Worm (Caenorhabditis elegans) whole organism, late embryonic: ENCODE results near the gene F53H2.1.

Experiments used
- F13H6.1 ChIP-seq: sonication (generic microtip); optimal IDR thresholded peaks from 2 replicates; lab custom pipeline; 2016; ENCODE audit warnings: missing genetic modification characterization, missing compliant biosample characterization
- K02D7.2 ChIP-seq: sonication (generic microtip); optimal IDR thresholded peaks from 2 replicates; lab custom pipeline; 2017; ENCODE audit warnings: mild to moderate bottlenecking, missing genetic modification characterization, missing compliant biosample characterization
- T23F11.4 ChIP-seq: fragments of 200-800 bp; sonication (Bioruptor generic); optimal IDR thresholded peaks from 2 replicates; lab custom pipeline; 2018; ENCODE audit warnings: mild to moderate bottlenecking, missing genetic modification characterization, missing compliant biosample characterization
- Y22D7AL.16 ChIP-seq: sonication (generic microtip); optimal IDR thresholded peaks from 2 replicates; lab custom pipeline; 2016; ENCODE audit warnings: missing genetic modification characterization, missing compliant biosample characterization
- ama-1 ChIP-seq: fragments of 150-350 bp; optimal IDR thresholded peaks from 2 replicates; lab custom pipeline; 2014
- ceh-14 ChIP-seq: sonication (generic microtip); optimal IDR thresholded peaks from 2 replicates; lab custom pipeline; 2016; ENCODE audit warnings: missing genotype, missing genetic modification characterization, missing compliant biosample characterization
- ceh-2 ChIP-seq: sonication (generic microtip); optimal IDR thresholded peaks from 2 replicates; lab custom pipeline; 2016; ENCODE audit warnings: missing genotype, missing genetic modification characterization, missing compliant biosample characterization
- ceh-22 ChIP-seq: sonication (generic microtip); optimal IDR thresholded peaks from 2 replicates; lab custom pipeline; 2017; ENCODE audit warnings: missing biosample characterization, missing genetic modification characterization
- ceh-30 ChIP-seq: fragments of 150-350 bp; optimal IDR thresholded peaks from 2 replicates; lab custom pipeline; 2014; ENCODE audit warnings: missing biosample characterization, missing genetic modification characterization
- ceh-31 ChIP-seq: sonication (generic microtip); optimal IDR thresholded peaks from 2 replicates; lab custom pipeline; 2016; ENCODE audit warnings: missing genetic modification characterization, missing compliant biosample characterization
- ceh-34 ChIP-seq: sonication (generic microtip); optimal IDR thresholded peaks from 2 replicates; lab custom pipeline; 2016; ENCODE audit warnings: mild to moderate bottlenecking, missing genetic modification characterization, missing compliant biosample characterization
- ceh-9 ChIP-seq: sonication (generic microtip); optimal IDR thresholded peaks from 2 replicates; lab custom pipeline; 2016; ENCODE audit warnings: mild to moderate bottlenecking, missing genetic modification characterization, inconsistent platforms, missing compliant biosample characterization
- dve-1 ChIP-seq: sonication (generic microtip); optimal IDR thresholded peaks from 2 replicates; lab custom pipeline; 2017; ENCODE audit warnings: antibody characterized with exemption, mild to moderate bottlenecking, missing genetic modification characterization, missing compliant biosample characterization
- elt-2 ChIP-seq: sonication (generic microtip); optimal IDR thresholded peaks from 2 replicates; lab custom pipeline; 2016; ENCODE audit warnings: missing genetic modification reagents, missing genetic modification characterization, missing compliant biosample characterization
- fax-1 ChIP-seq: sonication (generic microtip); optimal IDR thresholded peaks from 2 replicates; lab custom pipeline; 2016; ENCODE audit warnings: missing genotype, missing genetic modification characterization, missing compliant biosample characterization
- gmeb-2 ChIP-seq: sonication (generic microtip); optimal IDR thresholded peaks from 2 replicates; lab custom pipeline; 2016; ENCODE audit warnings: missing genetic modification characterization, inconsistent platforms, missing compliant biosample characterization
- hlh-30 ChIP-seq: sonication (generic microtip); optimal IDR thresholded peaks from 2 replicates; lab custom pipeline; 2017; ENCODE audit warnings: antibody characterized with exemption, missing genetic modification characterization, missing compliant biosample characterization; ENCODE audit not compliant: insufficient read depth
- hlh-6 ChIP-seq: sonication (generic microtip); optimal IDR thresholded peaks from 2 replicates; lab custom pipeline; 2016; ENCODE audit warnings: missing genotype, missing genetic modification characterization, missing compliant biosample characterization
- lim-6 ChIP-seq: sonication (generic microtip); optimal IDR thresholded peaks from 2 replicates; lab custom pipeline; 2016; ENCODE audit warnings: missing genetic modification characterization, missing compliant biosample characterization
- mec-3 ChIP-seq: sonication (generic microtip); optimal IDR thresholded peaks from 2 replicates; lab custom pipeline; 2016; ENCODE audit warnings: borderline replicate concordance, missing genetic modification characterization, missing compliant biosample characterization
- npax-4 ChIP-seq: sonication (generic microtip); optimal IDR thresholded peaks from 2 replicates; lab custom pipeline; 2016; ENCODE audit warnings: missing genetic modification characterization, missing compliant biosample characterization
- odd-2 ChIP-seq: sonication (generic microtip); optimal IDR thresholded peaks from 2 replicates; lab custom pipeline; 2017; ENCODE audit warnings: antibody characterized with exemption, mild to moderate bottlenecking, missing genetic modification characterization, missing compliant biosample characterization
- pat-9 ChIP-seq: fragments of 200-800 bp; sonication (Bioruptor generic); optimal IDR thresholded peaks from 2 replicates; lab custom pipeline; 2018; ENCODE audit warnings: mild to moderate bottlenecking, missing genetic modification characterization, moderate library complexity, missing compliant biosample characterization
- pax-1 ChIP-seq: fragments of 150-350 bp; optimal IDR thresholded peaks from 2 replicates; lab custom pipeline; 2014; ENCODE audit warnings: missing biosample characterization, missing genetic modification characterization
- pqm-1 ChIP-seq: sonication (generic microtip); optimal IDR thresholded peaks from 2 replicates; lab custom pipeline; 2016; ENCODE audit warnings: missing genetic modification characterization, missing compliant biosample characterization
- pros-1 ChIP-seq: fragments of 150-350 bp; optimal IDR thresholded peaks from 2 replicates; lab custom pipeline; 2014; ENCODE audit warnings: missing biosample characterization, missing genetic modification reagents, missing genetic modification characterization
- rnt-1 ChIP-seq: sonication (generic microtip); optimal IDR thresholded peaks from 2 replicates; lab custom pipeline; 2016; ENCODE audit warnings: missing genetic modification characterization, missing compliant biosample characterization
- sox-2 ChIP-seq: fragments of 200-800 bp; sonication (Bioruptor generic); IDR thresholded peaks from 2 replicates; pipeline ENCODE4 v1.3.6; 2022; ENCODE audit warnings: missing genetic modification reagents, missing genetic modification characterization, missing compliant biosample characterization
- sox-4 ChIP-seq: sonication (generic microtip); optimal IDR thresholded peaks from 2 replicates; lab custom pipeline; 2017; ENCODE audit warnings: mild to moderate bottlenecking, missing genetic modification characterization, inconsistent platforms, missing compliant biosample characterization
- syd-9 ChIP-seq: sonication (generic microtip); optimal IDR thresholded peaks from 2 replicates; lab custom pipeline; 2016; ENCODE audit warnings: mild to moderate bottlenecking, missing genetic modification characterization, moderate library complexity, missing compliant biosample characterization
- tbx-2 ChIP-seq: sonication (generic microtip); optimal IDR thresholded peaks from 2 replicates; lab custom pipeline; 2016; ENCODE audit warnings: missing genetic modification characterization, missing compliant biosample characterization
- unc-42 ChIP-seq: sonication (generic microtip); optimal IDR thresholded peaks from 2 replicates; lab custom pipeline; 2016; ENCODE audit warnings: missing genotype, missing genetic modification characterization, missing compliant biosample characterization
- ztf-16 ChIP-seq: sonication (generic microtip); optimal IDR thresholded peaks from 2 replicates; lab custom pipeline; 2017; ENCODE audit warnings: missing genetic modification characterization, missing compliant biosample characterization

Gene F53H2.1

ce11 chrV:20387415-20387814, at the start of gene F53H2.1:
Gene F53H2.1 (plus strand): TSS chrV:20387715.
- TF ChIP-seq ceh-9 (tag; lab: Kevin White, UChicago) (no peak), mec-3 (tag; lab: Kevin White, UChicago) (no peak), tbx-2 (tag; lab: Kevin White, UChicago) (no peak), gmeb-2 (tag; lab: Kevin White, UChicago) (no peak), unc-42 (tag; lab: Kevin White, UChicago) (no peak), ama-1 (lab: Kevin White, UChicago) (no peak), Y22D7AL.16 (tag; lab: Kevin White, UChicago) (no peak), K02D7.2 (tag; lab: Kevin White, UChicago) (no peak), ceh-2 (tag; lab: Kevin White, UChicago) (no peak), elt-2 (tag; lab: Kevin White, UChicago) (no peak)

- TF ChIP-seq fax-1 (tag; lab: Kevin White, UChicago) = no peak
- TF ChIP-seq unc-42 (tag; lab: Kevin White, UChicago) = peak; percentile 38
- TF ChIP-seq, all 69 proteins: peak for 1
These were observed 49.5 kb upstream of the F53H2.1 start for ce11 chrV:20338020-20338419.

DNA sequence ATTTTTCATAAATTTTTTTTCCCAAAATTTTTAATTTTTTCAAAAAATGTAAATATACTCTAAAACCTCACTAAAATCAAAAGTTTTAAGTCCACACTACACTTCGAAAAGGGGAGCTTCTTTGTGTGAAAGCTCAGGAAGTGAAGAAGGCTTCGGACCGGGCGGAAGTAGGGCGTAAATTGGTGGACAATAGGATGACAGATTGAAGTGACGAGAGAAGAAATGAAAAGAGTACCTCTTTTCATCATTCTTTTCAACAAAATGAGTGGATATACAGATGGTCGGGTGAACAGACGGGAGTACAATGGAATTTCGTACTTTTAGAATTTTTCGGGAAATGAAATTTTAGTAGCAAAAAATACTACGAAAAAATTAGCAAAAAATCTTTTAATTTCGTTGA, 48.6 kb upstream of the F53H2.1 start:
- TF ChIP-seq ceh-14 = no peak
- TF ChIP-seq fax-1 (tag; lab: Kevin White, UChicago) = no peak
- no peak for TF ChIP-seq sox-4
- peak; percentile 45 for TF ChIP-seq unc-42 (tag; lab: Kevin White, UChicago)
- TF ChIP-seq, all 69 proteins: peak for 1

- TF ChIP-seq tbx-2 (tag; lab: Kevin White, UChicago) (no peak), pros-1 (tag; lab: Kevin White, UChicago) (no peak), ceh-30 (tag; lab: Kevin White, UChicago) (no peak), ceh-34 (tag; lab: Kevin White, UChicago) (no peak), pax-1 (tag; lab: Kevin White, UChicago) (no peak), hlh-6 (tag; lab: Kevin White, UChicago) (no peak)
These were observed 42.6 kb upstream of the F53H2.1 start, which contains the start of gene Y38H6A.3 for ce11 chrV:20344889-20345288. Gene Y38H6A.3 (plus strand): TSS chrV:20345189.

ce11 chrV:20347625-20348024, 39.9 kb upstream of the F53H2.1 start:
- TF ChIP-seq ztf-16 (tag; lab: Kevin White, UChicago) (no peak), ceh-31 (no peak), unc-42 (tag; lab: Kevin White, UChicago) (no peak), F13H6.1 (tag; lab: Kevin White, UChicago) (no peak)

DNA sequence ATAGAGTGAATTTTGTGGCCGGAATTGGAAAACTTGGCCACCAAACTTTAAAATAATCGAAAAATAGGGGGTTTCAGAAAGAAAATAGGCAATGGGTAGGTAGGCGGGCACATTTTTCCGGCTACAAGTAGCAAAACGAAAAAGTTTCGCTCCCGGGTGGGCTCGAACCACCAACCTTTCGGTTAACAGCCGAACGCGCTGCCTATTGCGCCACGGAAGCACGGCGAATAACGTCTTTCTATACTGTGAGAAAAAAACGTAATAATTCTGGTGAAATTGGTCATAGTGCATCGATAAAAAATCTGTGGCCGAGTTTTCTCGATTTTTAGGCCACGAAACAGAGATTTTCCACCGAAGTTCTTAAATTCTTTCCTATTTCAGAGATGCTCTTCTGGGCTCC, 37.1 kb upstream of the F53H2.1 start:
- TF ChIP-seq pqm-1 (tag; lab: Kevin White, UChicago) (no peak), rnt-1 (tag; lab: Kevin White, UChicago) (no peak), hlh-6 (tag; lab: Kevin White, UChicago) (no peak), ceh-31 (no peak), dve-1 (no peak), npax-4 (no peak), lim-6 (tag; lab: Kevin White, UChicago) (no peak), ceh-9 (tag; lab: Kevin White, UChicago) (no peak), T23F11.4 (GFP tag; lab: Kevin White, UChicago) (no peak), odd-2 (no peak), pat-9 (no peak), ceh-34 (tag; lab: Kevin White, UChicago) (no peak), pros-1 (tag; lab: Kevin White, UChicago) (no peak), tbx-2 (tag; lab: Kevin White, UChicago) (no peak), hlh-30 (tag; lab: Kevin White, UChicago) (no peak), ceh-22 (tag; lab: Kevin White, UChicago) (no peak), syd-9 (no peak), ceh-14 (no peak), unc-42 (tag; lab: Kevin White, UChicago) (no peak), sox-2 (no peak)
